Fruit fly (Drosophila melanogaster): ENCODE data around the gene CG1421.

dm6 chr2L:21871708-21872107 lies 31.1 kb upstream of the CG1421 start:
- TF ChIP-seq insv (optimal IDR thresholded peaks at IDR 0.05) (no peak), ttk (optimal IDR thresholded peaks at IDR 0.05) (no peak), Sin3A (optimal IDR thresholded peaks at IDR 0.05) (no peak), h (optimal IDR thresholded peaks at IDR 0.05) (no peak)
